Fruit fly (Drosophila melanogaster) whole organism, embryonic: ENCODE data around the gene CG31897.

Experiments
- B-H2 ChIP-seq: fragments of 200-800 bp; sonication (Bioruptor generic); optimal IDR thresholded peaks from 2 replicates; lab custom pipeline; 2018; ENCODE audit warnings: missing biosample characterization, mild to moderate bottlenecking, missing genetic modification characterization
- CG12659 ChIP-seq: fragments of 200-800 bp; sonication (Bioruptor generic); optimal IDR thresholded peaks from 3 replicates; lab custom pipeline; 2017; ENCODE audit warnings: mild to moderate bottlenecking, missing biosample characterization, missing genetic modification reagents, missing genetic modification characterization
- CG14014 ChIP-seq: fragments of 200-800 bp; sonication (Bioruptor generic); IDR thresholded peaks from 2 replicates; pipeline ENCODE4 v1.3.6; 2022; ENCODE audit warnings: missing biosample characterization, missing genetic modification characterization
- CG14441 ChIP-seq: fragments of 200-800 bp; sonication (Bioruptor generic); IDR thresholded peaks from 2 replicates; pipeline ENCODE4 v1.3.6; 2022; ENCODE audit warnings: missing biosample characterization, missing genetic modification characterization
- CG15011 ChIP-seq: fragments of 200-800 bp; sonication (Bioruptor generic); optimal IDR thresholded peaks from 3 replicates; lab custom pipeline; 2018; ENCODE audit warnings: missing biosample characterization, mild to moderate bottlenecking, missing genetic modification characterization
- CG1647 ChIP-seq: fragments of 200-800 bp; sonication (Bioruptor generic); optimal IDR thresholded peaks from 3 replicates; lab custom pipeline; 2016; ENCODE audit warnings: missing biosample characterization, missing genetic modification characterization
- CG17829 ChIP-seq: fragments of 200-800 bp; optimal IDR thresholded peaks from 2 replicates; lab custom pipeline; 2019; ENCODE audit warnings: missing biosample characterization, mild to moderate bottlenecking, missing genetic modification characterization, moderate library complexity
- CG2116 ChIP-seq: fragments of 200-800 bp; sonication (Bioruptor generic); optimal IDR thresholded peaks from 3 replicates; lab custom pipeline; 2018; ENCODE audit warnings: missing biosample characterization, mild to moderate bottlenecking, missing genetic modification characterization
- CG4424 ChIP-seq: fragments of 200-800 bp; sonication (Bioruptor generic); optimal IDR thresholded peaks from 3 replicates; lab custom pipeline; 2016; ENCODE audit warnings: missing biosample characterization, missing genetic modification characterization
- CG4820 ChIP-seq: fragments of 200-800 bp; sonication (Bioruptor generic); optimal IDR thresholded peaks from 3 replicates; lab custom pipeline; 2016; ENCODE audit warnings: missing biosample characterization, missing genetic modification characterization
- CG6175 ChIP-seq: fragments of 200-800 bp; sonication (Bioruptor generic); IDR thresholded peaks from 3 replicates; pipeline ENCODE4 v1.3.6; 2022; ENCODE audit warnings: missing biosample characterization, missing genetic modification characterization
- CG7556 ChIP-seq: fragments of 200-800 bp; sonication (Bioruptor generic); optimal IDR thresholded peaks from 2 replicates; lab custom pipeline; 2017; ENCODE audit warnings: missing biosample characterization, mild to moderate bottlenecking, missing genetic modification characterization
- CG7928 ChIP-seq: fragments of 200-800 bp; sonication (Bioruptor generic); optimal IDR thresholded peaks from 2 replicates; lab custom pipeline; 2017; ENCODE audit warnings: missing biosample characterization, mild to moderate bottlenecking, missing genetic modification characterization
- Dad ChIP-seq: fragments of 200-800 bp; sonication (Bioruptor generic); optimal IDR thresholded peaks from 3 replicates; lab custom pipeline; 2016; ENCODE audit warnings: missing biosample characterization, missing genetic modification characterization
- Dref ChIP-seq: fragments of 200-800 bp; sonication (Bioruptor generic); IDR thresholded peaks from 2 replicates; pipeline ENCODE4 v1.3.6; 2022; ENCODE audit warnings: missing biosample characterization, missing genetic modification characterization
- Elba2 ChIP-seq: fragments of 200-800 bp; sonication (Bioruptor generic); optimal IDR thresholded peaks from 3 replicates; lab custom pipeline; 2016; ENCODE audit warnings: missing biosample characterization, missing genetic modification characterization
- Hey ChIP-seq: fragments of 200-800 bp; sonication (Bioruptor generic); optimal IDR thresholded peaks from 3 replicates; lab custom pipeline; 2018; ENCODE audit warnings: missing biosample characterization, mild to moderate bottlenecking, missing genetic modification characterization
- Hr39 ChIP-seq: fragments of >200 bp; optimal IDR thresholded peaks from 2 replicates; lab custom pipeline; 2017
- NFAT ChIP-seq: fragments of 200-800 bp; sonication (Bioruptor generic); IDR thresholded peaks from 2 replicates; pipeline ENCODE4 v1.3.6; 2022; ENCODE audit warnings: missing biosample characterization, missing genetic modification characterization
- Usf ChIP-seq: fragments of 200-800 bp; sonication (Bioruptor generic); optimal IDR thresholded peaks from 2 replicates; lab custom pipeline; 2017; ENCODE audit warnings: missing genotype, missing biosample characterization, missing genetic modification characterization
- Xrp1 ChIP-seq: fragments of 200-800 bp; sonication (Bioruptor generic); IDR thresholded peaks from 2 replicates; pipeline ENCODE4 v1.3.6; 2022; ENCODE audit warnings: missing biosample characterization, missing genetic modification characterization
- bbx ChIP-seq: fragments of 200-800 bp; sonication (Bioruptor generic); IDR thresholded peaks from 2 replicates; pipeline ENCODE4 v1.3.6; 2022; ENCODE audit warnings: missing biosample characterization, missing genetic modification characterization; ENCODE audit not compliant: partially characterized antibody
- crc ChIP-seq: fragments of 200-800 bp; sonication (Bioruptor generic); optimal IDR thresholded peaks from 2 replicates; lab custom pipeline; 2016; ENCODE audit warnings: missing biosample characterization, missing genetic modification characterization
- dimm ChIP-seq: fragments of 200-800 bp; sonication (Bioruptor generic); IDR thresholded peaks from 2 replicates; pipeline ENCODE4 v1.3.6; 2022; ENCODE audit warnings: missing biosample characterization, missing genetic modification characterization
- dpn ChIP-seq, 2 experiments: fragments of 200-800 bp; sonication (Bioruptor generic); optimal IDR thresholded peaks; 3 replicates each; lab custom pipeline; 2016; ENCODE audit warnings: missing biosample characterization in 2 of 2, missing genetic modification characterization in 2 of 2
- emc ChIP-seq: fragments of 200-800 bp; sonication (Bioruptor generic); optimal IDR thresholded peaks from 2 replicates; lab custom pipeline; 2016; ENCODE audit warnings: missing biosample characterization, missing genetic modification characterization
- ewg ChIP-seq: fragments of 200-800 bp; sonication (Bioruptor generic); optimal IDR thresholded peaks from 3 replicates; lab custom pipeline; 2017; ENCODE audit warnings: mild to moderate bottlenecking, missing biosample characterization, missing genetic modification reagents, missing genetic modification characterization
- hth ChIP-seq: fragments of >200 bp; optimal IDR thresholded peaks from 2 replicates; lab custom pipeline; 2017; ENCODE audit warnings: inconsistent platforms
- klu ChIP-seq: fragments of 200-800 bp; sonication (Bioruptor generic); IDR thresholded peaks from 2 replicates; pipeline ENCODE4 v1.3.6; 2022; ENCODE audit warnings: missing biosample characterization, missing genetic modification characterization
- nerfin-1 ChIP-seq: fragments of 200-800 bp; sonication (Bioruptor generic); optimal IDR thresholded peaks from 3 replicates; lab custom pipeline; 2019; ENCODE audit warnings: missing biosample characterization, mild to moderate bottlenecking, missing genetic modification characterization, moderate library complexity
- oc ChIP-seq: fragments of 200-800 bp; sonication (Bioruptor generic); optimal IDR thresholded peaks from 2 replicates; lab custom pipeline; 2018; ENCODE audit warnings: missing biosample characterization, mild to moderate bottlenecking, missing genetic modification characterization, moderate library complexity
- onecut ChIP-seq: fragments of 200-800 bp; sonication (Bioruptor generic); IDR thresholded peaks from 2 replicates; pipeline ENCODE4 v1.3.6; 2022; ENCODE audit warnings: missing biosample characterization, missing genetic modification characterization
- p53 ChIP-seq: fragments of 200-800 bp; sonication (Bioruptor generic); optimal IDR thresholded peaks from 2 replicates; lab custom pipeline; 2016; ENCODE audit warnings: missing biosample characterization, missing genetic modification characterization
- pan ChIP-seq, 4 experiments: fragments of >200 bp in 3 of 4; fragments of 200-800 bp in 1 of 4; sonication (Bioruptor generic) in 1 of 4; optimal IDR thresholded peaks in 3 of 4; IDR thresholded peaks in 1 of 4; 2 replicates each; pipeline versions ENCODE4 v1.3.6 to Lab custom; 2017 to 2022; ENCODE audit warnings: missing biosample characterization in 2 of 4, missing genetic modification characterization in 2 of 4, mixed read lengths in 1 of 4
- phol ChIP-seq: fragments of 200-800 bp; sonication (Bioruptor generic); optimal IDR thresholded peaks from 3 replicates; lab custom pipeline; 2018; ENCODE audit warnings: missing biosample characterization, mild to moderate bottlenecking, missing genetic modification characterization, moderate library complexity
- pzg ChIP-seq: fragments of 200-800 bp; sonication (Bioruptor generic); optimal IDR thresholded peaks from 3 replicates; lab custom pipeline; 2018; ENCODE audit warnings: missing biosample characterization, mild to moderate bottlenecking, missing genetic modification characterization, moderate library complexity
- run ChIP-seq: fragments of 200-800 bp; sonication (Bioruptor generic); optimal IDR thresholded peaks from 3 replicates; lab custom pipeline; 2018; ENCODE audit warnings: missing biosample characterization, mild to moderate bottlenecking, missing genetic modification characterization
- schlank ChIP-seq: fragments of 200-800 bp; sonication (Bioruptor generic); optimal IDR thresholded peaks from 2 replicates; lab custom pipeline; 2018; ENCODE audit warnings: missing biosample characterization, mild to moderate bottlenecking, missing genetic modification characterization
- sug ChIP-seq: fragments of 200-800 bp; optimal IDR thresholded peaks from 2 replicates; lab custom pipeline; 2019; ENCODE audit warnings: missing biosample characterization, mild to moderate bottlenecking, missing genetic modification characterization, moderate library complexity
- tgo ChIP-seq: fragments of 200-800 bp; sonication (Bioruptor generic); IDR thresholded peaks from 3 replicates; pipeline ENCODE4 v1.3.6; 2022; ENCODE audit warnings: missing biosample characterization, missing genetic modification characterization
- tna ChIP-seq: fragments of 200-800 bp; sonication (Bioruptor generic); IDR thresholded peaks from 2 replicates; pipeline ENCODE4 v1.3.6; 2022; ENCODE audit warnings: missing biosample characterization, missing genetic modification characterization; ENCODE audit not compliant: partially characterized antibody
- unc-4 ChIP-seq: fragments of 200-800 bp; sonication (Bioruptor generic); IDR thresholded peaks from 2 replicates; pipeline ENCODE4 v1.3.6; 2022; ENCODE audit warnings: missing biosample characterization, missing genetic modification characterization; ENCODE audit not compliant: partially characterized antibody

CG31897 gene

DNA sequence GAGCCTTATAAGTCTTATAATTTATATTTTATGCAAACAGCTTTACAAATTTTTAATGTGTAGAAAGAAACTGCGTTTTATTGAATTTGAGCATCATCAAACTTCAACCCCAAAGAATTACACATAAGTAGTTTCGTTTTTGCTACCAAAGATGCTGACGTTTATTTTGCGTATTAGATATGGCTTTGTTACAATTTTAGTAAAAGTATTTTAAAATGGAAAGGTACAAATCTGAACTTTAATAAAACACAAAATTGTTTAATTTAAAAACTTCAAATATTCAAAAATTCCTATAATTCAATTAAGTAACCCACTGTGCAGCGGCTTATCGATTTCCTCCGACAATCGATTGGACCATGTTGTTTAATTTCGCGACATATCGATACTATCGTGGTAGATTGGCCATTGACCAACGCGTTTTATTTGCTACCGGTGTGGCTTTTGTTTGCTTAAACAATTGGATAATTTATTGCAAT lies 21.9 kb downstream of the CG31897 start, which contains the start of gene prg (continued):
- peak; percentile 13 for TF ChIP-seq CG4424 (GFP tag; lab: Kevin White, UChicago)
- TF ChIP-seq B-H2 (GFP tag; lab: Kevin White, UChicago): peak; percentile 67
- TF ChIP-seq emc (GFP tag; lab: Kevin White, UChicago): no peak
- TF ChIP-seq tna (GFP tag; lab: Robert Waterston, UW): peak; percentile 96
- peak; percentile 51 for TF ChIP-seq onecut
- peak; percentile 70 for TF ChIP-seq CG12659 (GFP tag; lab: Kevin White, UChicago)
- TF ChIP-seq bbx (GFP tag; lab: Robert Waterston, UW): peak; percentile 98
- TF ChIP-seq dimm: no peak
- no peak for TF ChIP-seq klu (GFP tag; lab: Robert Waterston, UW)
- TF ChIP-seq ewg (GFP tag; lab: Kevin White, UChicago): peak; percentile 19
- TF ChIP-seq phol (tag; lab: Kevin White, UChicago): peak; percentile 76
- peak; percentile 52 for TF ChIP-seq NFAT (GFP tag; lab: Robert Waterston, UW)
- TF ChIP-seq Usf (GFP tag; lab: Kevin White, UChicago): no peak
- TF ChIP-seq CG14014: peak; percentile 69
- peak; percentile 68 for TF ChIP-seq sug (tag; lab: Kevin White, UChicago)
- TF ChIP-seq CG2116 (GFP tag; lab: Kevin White, UChicago): peak; percentile 75
- no peak for TF ChIP-seq pan (optimal IDR thresholded peaks at IDR 0.05; lab: Kevin White, UChicago)
- TF ChIP-seq pan (GFP tag; optimal IDR thresholded peaks at IDR 0.05 in 1 of 2, IDR thresholded peaks at IDR 0.05 in 1 of 2): peak in 1 of 2 experiments; percentile 60
- peak; percentile 8 for TF ChIP-seq run (tag; lab: Kevin White, UChicago)
- TF ChIP-seq CG17829 (tag; lab: Kevin White, UChicago): peak; percentile 55
- TF ChIP-seq Hey (tag; lab: Kevin White, UChicago): no peak
- peak; percentile 37 for TF ChIP-seq CG7928
- no peak for TF ChIP-seq p53
- TF ChIP-seq Dref (GFP tag; lab: Robert Waterston, UW): peak; percentile 95
- TF ChIP-seq crc: peak; percentile 36
- TF ChIP-seq Hr39 (lab: Kevin White, UChicago): no peak
- TF ChIP-seq dpn (GFP tag; optimal IDR thresholded peaks at IDR 0.05; lab: Kevin White, UChicago): peak; percentile 33 to 70
- peak; percentile 60 for TF ChIP-seq oc (tag; lab: Kevin White, UChicago)
- peak; percentile 74 for TF ChIP-seq Xrp1 (GFP tag; lab: Robert Waterston, UW)
- TF ChIP-seq CG6175 (GFP tag; lab: Robert Waterston, UW): no peak
- TF ChIP-seq Elba2 (GFP tag; lab: Kevin White, UChicago): peak; percentile 25
- peak; percentile 7 for TF ChIP-seq nerfin-1 (tag; lab: Kevin White, UChicago)
- TF ChIP-seq Dad (GFP tag; lab: Kevin White, UChicago): peak; percentile 60
- TF ChIP-seq hth (lab: Kevin White, UChicago): no peak
- TF ChIP-seq pzg (GFP tag; lab: Kevin White, UChicago): peak; percentile 59
- TF ChIP-seq schlank (tag; lab: Kevin White, UChicago): no peak
- peak; percentile 70 for TF ChIP-seq CG7556
- TF ChIP-seq CG15011 (GFP tag; lab: Kevin White, UChicago): peak; percentile 44
- TF ChIP-seq tgo (GFP tag; lab: Robert Waterston, UW): peak; percentile 67
- TF ChIP-seq CG1647 (GFP tag; lab: Kevin White, UChicago): peak; percentile 31
- peak; percentile 94 for TF ChIP-seq unc-4 (GFP tag; lab: Robert Waterston, UW)
- TF ChIP-seq CG14441 (GFP tag; lab: Robert Waterston, UW): peak; percentile 48; the same call in 1 of the 2 replicates
- TF ChIP-seq CG4820 (GFP tag; lab: Kevin White, UChicago): peak; percentile 67
- TF ChIP-seq, all 482 proteins: peak for 329
